Worm (Caenorhabditis elegans) whole organism, mixed stage, embryonic: ENCODE data around the gene K04C2.8.

ENCODE experiments used
- ceh-83 ChIP-seq: fragments of 200-800 bp; sonication (Bioruptor generic); optimal IDR thresholded peaks from 2 replicates; lab custom pipeline; 2018; ENCODE audit warnings: mild to moderate bottlenecking, missing genetic modification characterization, missing compliant biosample characterization
- ces-1 ChIP-seq: fragments of 150-350 bp; optimal IDR thresholded peaks from 2 replicates; lab custom pipeline; 2014; ENCODE audit warnings: missing biosample characterization, missing genetic modification reagents, missing genetic modification characterization
- elt-1 ChIP-seq: sonication (generic microtip); optimal IDR thresholded peaks from 2 replicates; lab custom pipeline; 2017; ENCODE audit warnings: missing genetic modification characterization, mild to moderate bottlenecking, missing compliant biosample characterization, antibody characterized with exemption, moderate library complexity, borderline replicate concordance; ENCODE audit not compliant: insufficient read depth
- elt-3 ChIP-seq: fragments of 150-350 bp; optimal IDR thresholded peaks from 2 replicates; lab custom pipeline; 2014; ENCODE audit warnings: missing biosample characterization, missing genetic modification characterization
- lin-13 ChIP-seq: fragments of 150-350 bp; optimal IDR thresholded peaks from 2 replicates; lab custom pipeline; 2014; ENCODE audit warnings: missing biosample characterization, missing genetic modification characterization
- mab-5 ChIP-seq: fragments of 150-350 bp; optimal IDR thresholded peaks from 2 replicates; lab custom pipeline; 2014; ENCODE audit warnings: missing biosample characterization, missing genetic modification characterization
- nhr-12 ChIP-seq: fragments of 150-350 bp; optimal IDR thresholded peaks from 2 replicates; lab custom pipeline; 2014; ENCODE audit warnings: missing biosample characterization, missing genetic modification characterization
- pha-4 ChIP-seq: fragments of 150-350 bp; optimal IDR thresholded peaks from 2 replicates; lab custom pipeline; 2018; ENCODE audit warnings: missing biosample characterization, missing genetic modification reagents, missing genetic modification characterization
- snpc-4 ChIP-seq: fragments of 150-350 bp; optimal IDR thresholded peaks from 2 replicates; lab custom pipeline; 2014; ENCODE audit warnings: missing biosample characterization, missing genetic modification characterization
- tbx-8 ChIP-seq: fragments of 200-800 bp; sonication (Bioruptor generic); optimal IDR thresholded peaks from 2 replicates; lab custom pipeline; 2018; ENCODE audit warnings: mild to moderate bottlenecking, missing genetic modification characterization, moderate library complexity, missing compliant biosample characterization
- unc-39 ChIP-seq: fragments of 150-350 bp; optimal IDR thresholded peaks from 2 replicates; lab custom pipeline; 2014; ENCODE audit warnings: missing biosample characterization, missing genetic modification characterization
- unc-62 ChIP-seq: fragments of 150-350 bp; optimal IDR thresholded peaks from 2 replicates; lab custom pipeline; 2014; ENCODE audit warnings: missing biosample characterization, missing genetic modification reagents, missing genetic modification characterization
- ztf-11 ChIP-seq: fragments of 150-350 bp; optimal IDR thresholded peaks from 2 replicates; lab custom pipeline; 2014; ENCODE audit warnings: missing biosample characterization, missing genetic modification characterization

DNA sequence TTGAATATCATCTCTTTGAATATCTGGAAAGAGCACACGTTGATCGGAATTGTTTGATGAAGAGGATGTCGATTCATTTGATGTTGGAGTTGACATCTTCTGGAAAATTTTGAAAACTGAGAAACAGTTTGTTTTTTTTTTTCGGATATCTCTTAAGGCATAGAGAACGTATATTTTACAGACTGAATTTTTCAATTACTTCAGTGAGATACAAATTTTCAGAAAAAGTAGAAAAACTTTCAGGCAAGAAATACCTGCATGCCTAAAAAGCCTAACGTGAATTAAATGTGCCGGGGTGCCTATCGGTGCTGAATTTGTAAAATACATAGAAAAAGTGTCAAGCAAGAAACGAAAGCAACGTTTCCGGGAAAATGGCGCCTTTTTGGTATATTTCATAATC lies 13.4 kb upstream of the K04C2.8 start, which contains the start of gene zak-1:
- TF ChIP-seq snpc-4 (tag; lab: Kevin White, UChicago), result no peak
- TF ChIP-seq unc-39 (tag; lab: Kevin White, UChicago), result no peak
- TF ChIP-seq unc-62 (GFP tag; lab: Kevin White, UChicago), result no peak
- no peak for TF ChIP-seq ztf-11 (tag; lab: Kevin White, UChicago)
- TF ChIP-seq tbx-8 (GFP tag; lab: Kevin White, UChicago), result no peak
- no peak for TF ChIP-seq pha-4 (tag; lab: Kevin White, UChicago)
- TF ChIP-seq elt-1 (tag; lab: Kevin White, UChicago), result no peak
- no peak for TF ChIP-seq nhr-12
- no peak for TF ChIP-seq lin-13
- TF ChIP-seq ces-1, result no peak
- no peak for TF ChIP-seq mab-5
- no peak for TF ChIP-seq ceh-83 (GFP tag; lab: Kevin White, UChicago)
- no peak for TF ChIP-seq elt-3 (tag; lab: Kevin White, UChicago)
